Fruit fly (Drosophila melanogaster) whole organism, embryonic: Measurements from ENCODE around the gene Send1.
A peak's percentile ranks its signal among the peaks of the same experiment; 100 is the strongest.

Source experiments
- CG10209 ChIP-seq: fragments of 200-800 bp; sonication (Bioruptor generic); optimal IDR thresholded peaks from 3 replicates; lab custom pipeline; 2017; ENCODE audit warnings: missing biosample characterization, mild to moderate bottlenecking, missing genetic modification characterization, missing genetic modification reagents
- CG11247 ChIP-seq: fragments of 200-800 bp; sonication (Bioruptor generic); IDR thresholded peaks from 2 replicates; pipeline ENCODE4 v1.3.6; 2022; ENCODE audit warnings: missing biosample characterization, missing genetic modification characterization
- CG12155 ChIP-seq: fragments of 200-800 bp; sonication (Bioruptor generic); optimal IDR thresholded peaks from 3 replicates; lab custom pipeline; 2016; ENCODE audit warnings: missing biosample characterization, missing genetic modification characterization
- CG13296 ChIP-seq: fragments of 200-800 bp; sonication (Bioruptor generic); optimal IDR thresholded peaks from 3 replicates; lab custom pipeline; 2018; ENCODE audit warnings: missing biosample characterization, mild to moderate bottlenecking, missing genetic modification characterization
- CG16863 ChIP-seq: fragments of 200-800 bp; sonication (Bioruptor generic); optimal IDR thresholded peaks from 3 replicates; lab custom pipeline; 2016; ENCODE audit warnings: missing biosample characterization, missing genetic modification characterization
- CG17912 ChIP-seq: fragments of 200-800 bp; sonication (Bioruptor generic); optimal IDR thresholded peaks from 2 replicates; lab custom pipeline; 2018; ENCODE audit warnings: missing biosample characterization, mild to moderate bottlenecking, missing genetic modification characterization
- CG18599 ChIP-seq: fragments of 200-800 bp; sonication (Bioruptor generic); optimal IDR thresholded peaks from 3 replicates; lab custom pipeline; 2017; ENCODE audit warnings: missing biosample characterization, missing genetic modification characterization, mild to moderate bottlenecking, moderate library complexity, missing genetic modification reagents
- CG2120 ChIP-seq: fragments of 200-800 bp; sonication (Bioruptor generic); optimal IDR thresholded peaks from 3 replicates; lab custom pipeline; 2016; ENCODE audit warnings: missing biosample characterization, missing genetic modification characterization
- CG2678 ChIP-seq: fragments of 200-800 bp; sonication (Bioruptor generic); optimal IDR thresholded peaks from 3 replicates; lab custom pipeline; 2019; ENCODE audit warnings: missing biosample characterization, mild to moderate bottlenecking, missing genetic modification characterization, moderate library complexity
- CG31365 ChIP-seq: fragments of 200-800 bp; sonication (Bioruptor generic); optimal IDR thresholded peaks from 2 replicates; lab custom pipeline; 2018; ENCODE audit warnings: missing biosample characterization, mild to moderate bottlenecking, missing genetic modification characterization
- CG33557 ChIP-seq: fragments of 200-800 bp; sonication (Bioruptor generic); optimal IDR thresholded peaks from 2 replicates; lab custom pipeline; 2019; ENCODE audit warnings: missing biosample characterization, mild to moderate bottlenecking, missing genetic modification characterization, moderate library complexity
- CG3838 ChIP-seq: fragments of 200-800 bp; sonication (Bioruptor generic); optimal IDR thresholded peaks from 3 replicates; lab custom pipeline; 2016; ENCODE audit warnings: missing biosample characterization, missing genetic modification characterization
- CG8290 ChIP-seq, 3 experiments: fragments of 200-800 bp; sonication (Bioruptor generic); optimal IDR thresholded peaks; 2 replicates each; lab custom pipeline; 2016 to 2019; ENCODE audit warnings: missing biosample characterization in 3 of 3, missing genetic modification characterization in 3 of 3, mild to moderate bottlenecking in 2 of 3, moderate library complexity in 1 of 3
- D ChIP-seq, 2 experiments: fragments of 200-800 bp in 1 of 2; fragments of >200 bp in 1 of 2; sonication (Bioruptor generic) in 1 of 2; optimal IDR thresholded peaks; 2 replicates in 1 of 2; 3 replicates in 1 of 2; lab custom pipeline; 2017; ENCODE audit warnings: mild to moderate bottlenecking in 1 of 2, missing biosample characterization in 1 of 2, missing genetic modification characterization in 1 of 2, missing genetic modification reagents in 1 of 2
- Dad ChIP-seq: fragments of 200-800 bp; sonication (Bioruptor generic); optimal IDR thresholded peaks from 3 replicates; lab custom pipeline; 2016; ENCODE audit warnings: missing biosample characterization, missing genetic modification characterization
- E2f2 ChIP-seq: fragments of 200-800 bp; sonication (Bioruptor generic); IDR thresholded peaks from 2 replicates; pipeline ENCODE4 v1.3.6; 2022; ENCODE audit warnings: missing biosample characterization, missing genetic modification characterization
- ERR ChIP-seq: fragments of 200-800 bp; sonication (Bioruptor generic); optimal IDR thresholded peaks from 2 replicates; lab custom pipeline; 2016; ENCODE audit warnings: missing biosample characterization, missing genetic modification characterization
- Elba2 ChIP-seq: fragments of 200-800 bp; sonication (Bioruptor generic); optimal IDR thresholded peaks from 3 replicates; lab custom pipeline; 2016; ENCODE audit warnings: missing biosample characterization, missing genetic modification characterization
- GATAe ChIP-seq: fragments of 200-800 bp; sonication (Bioruptor generic); conservative IDR thresholded peaks from 2 replicates; pipeline ENCODE4 v1.3.6; 2022; ENCODE audit warnings: missing biosample characterization, missing genetic modification characterization
- MESR4 ChIP-seq: fragments of 200-800 bp; sonication (Bioruptor generic); optimal IDR thresholded peaks from 2 replicates; lab custom pipeline; 2018; ENCODE audit warnings: missing biosample characterization, mild to moderate bottlenecking, missing genetic modification characterization, moderate library complexity
- Med ChIP-seq: fragments of 200-800 bp; sonication (Bioruptor generic); peaks from one replicate; lab custom pipeline; 2016; ENCODE audit warnings: missing biosample characterization, missing genetic modification characterization, mild to moderate bottlenecking, inconsistent platforms, moderate library complexity
- Rfx ChIP-seq: fragments of 200-800 bp; sonication (Bioruptor generic); IDR thresholded peaks from 2 replicates; pipeline ENCODE4 v1.3.6; 2022; ENCODE audit warnings: missing biosample characterization, missing genetic modification characterization
- aop ChIP-seq: fragments of 200-800 bp; sonication (Bioruptor generic); IDR thresholded peaks from 2 replicates; pipeline ENCODE4 v1.3.6; 2022; ENCODE audit warnings: missing biosample characterization, missing genetic modification characterization
- crp ChIP-seq, 2 experiments: fragments of 200-800 bp; sonication (Bioruptor generic); optimal IDR thresholded peaks; 2 replicates in 1 of 2; 3 replicates in 1 of 2; lab custom pipeline; 2017; ENCODE audit warnings: missing biosample characterization in 2 of 2, missing genetic modification characterization in 2 of 2, mild to moderate bottlenecking in 1 of 2, moderate library complexity in 1 of 2
- ewg ChIP-seq: fragments of 200-800 bp; sonication (Bioruptor generic); optimal IDR thresholded peaks from 3 replicates; lab custom pipeline; 2017; ENCODE audit warnings: mild to moderate bottlenecking, missing biosample characterization, missing genetic modification reagents, missing genetic modification characterization
- nerfin-1 ChIP-seq: fragments of 200-800 bp; sonication (Bioruptor generic); optimal IDR thresholded peaks from 3 replicates; lab custom pipeline; 2019; ENCODE audit warnings: missing biosample characterization, mild to moderate bottlenecking, missing genetic modification characterization, moderate library complexity
- nom ChIP-seq: fragments of 200-800 bp; sonication (Bioruptor generic); optimal IDR thresholded peaks from 2 replicates; lab custom pipeline; 2017; ENCODE audit warnings: missing biosample characterization, missing genetic modification characterization, mild to moderate bottlenecking, moderate library complexity, missing genetic modification reagents
- row ChIP-seq: fragments of 200-800 bp; sonication (Bioruptor generic); IDR thresholded peaks from 3 replicates; pipeline ENCODE4 v1.3.6; 2022; ENCODE audit warnings: missing biosample characterization, missing genetic modification characterization
- run ChIP-seq: fragments of 200-800 bp; sonication (Bioruptor generic); optimal IDR thresholded peaks from 3 replicates; lab custom pipeline; 2018; ENCODE audit warnings: missing biosample characterization, mild to moderate bottlenecking, missing genetic modification characterization
- sens ChIP-seq: fragments of 200-800 bp; sonication (Bioruptor generic); peaks from one replicate; lab custom pipeline; 2016; ENCODE audit warnings: missing biosample characterization, missing genetic modification characterization
- sna ChIP-seq: fragments of 200-800 bp; sonication (Bioruptor generic); IDR thresholded peaks from 2 replicates; pipeline ENCODE4 v1.3.6; 2022; ENCODE audit warnings: missing biosample characterization, missing genetic modification characterization; ENCODE audit not compliant: partially characterized antibody
- wdn ChIP-seq: fragments of 200-800 bp; sonication (Bioruptor generic); IDR thresholded peaks from 2 replicates; pipeline ENCODE4 v1.3.6; 2022; ENCODE audit warnings: missing biosample characterization, missing genetic modification characterization

Gene Send1

DNA sequence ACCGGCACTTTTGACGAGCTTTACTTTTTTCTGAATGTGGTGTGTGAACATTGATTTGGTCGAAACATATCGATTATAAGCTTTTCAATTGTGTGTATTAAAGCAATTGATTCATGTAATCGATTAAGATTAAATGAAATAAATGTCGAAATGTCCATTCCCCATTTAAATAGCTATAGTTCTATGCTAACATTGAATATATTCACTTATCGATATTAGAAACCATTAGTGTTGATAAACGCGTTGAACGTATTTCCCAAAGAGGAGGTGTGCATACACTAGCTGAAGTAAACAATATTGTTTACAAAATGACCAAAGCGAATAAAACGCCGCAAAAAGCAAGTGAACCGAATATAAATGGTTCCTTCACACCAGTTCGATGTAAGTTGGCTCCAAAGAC is 40.8 kb downstream of the Send1 start, which contains the start of the genes Uch and CG34174 (continued):
- TF ChIP-seq CG16863 (GFP tag; lab: Kevin White, UChicago) (no peak), wdn (GFP tag; lab: Robert Waterston, UW) (no peak), CG31365 (no peak), Rfx (no peak), CG8290 (GFP tag; optimal IDR thresholded peaks at IDR 0.05; lab: Kevin White, UChicago) (peak; percentile 96), CG8290 (tag; optimal IDR thresholded peaks at IDR 0.05; lab: Kevin White, UChicago) (peak; percentile 59 to 82), CG2120 (GFP tag; lab: Kevin White, UChicago) (peak; percentile 5)

DNA sequence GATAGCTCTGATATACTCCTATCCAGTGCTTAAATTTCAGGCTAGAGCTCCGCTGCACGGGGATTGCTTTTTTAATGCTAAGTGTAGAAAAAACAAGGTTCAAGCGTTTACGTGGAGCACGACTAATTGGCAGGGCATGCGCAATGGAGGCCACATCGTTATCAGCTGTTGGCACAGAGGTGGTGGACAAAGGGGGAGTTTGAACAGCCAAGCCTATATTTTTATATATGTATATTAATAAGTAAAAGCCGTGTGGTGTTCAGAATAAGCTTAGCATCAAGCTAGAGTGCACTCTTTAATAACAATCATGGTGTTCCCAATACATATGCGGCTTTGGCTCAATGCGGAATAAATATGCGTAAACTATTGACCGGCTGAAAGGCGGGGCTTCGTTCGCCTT is 42.4 kb downstream of the Send1 start, which contains the start of gene CG15385:
CG15385 (minus strand) TSS at position 94 of the 400 bp plus-strand sequence.
- TF ChIP-seq Med (peak; percentile 70), CG33557 (GFP tag; lab: Kevin White, UChicago) (no peak), CG12155 (GFP tag; lab: Kevin White, UChicago) (no peak), crp (GFP tag; optimal IDR thresholded peaks at IDR 0.05; lab: Kevin White, UChicago) (peak in 1 of 2 experiments; percentile 68), D (optimal IDR thresholded peaks at IDR 0.05; lab: Kevin White, UChicago) (no peak), D (GFP tag; optimal IDR thresholded peaks at IDR 0.05; lab: Kevin White, UChicago) (no peak), ewg (GFP tag; lab: Kevin White, UChicago) (peak; percentile 96), Dad (GFP tag; lab: Kevin White, UChicago) (no peak), run (tag; lab: Kevin White, UChicago) (no peak), sna (GFP tag; lab: Robert Waterston, UW) (no peak), nom (GFP tag; lab: Kevin White, UChicago) (no peak), MESR4 (GFP tag; lab: Kevin White, UChicago) (peak; percentile 11), CG11247 (no peak), nerfin-1 (tag; lab: Kevin White, UChicago) (no peak), row (GFP tag; lab: Robert Waterston, UW) (peak; percentile 49; the same call in 2 of the 3 replicates), CG17912 (GFP tag; lab: Kevin White, UChicago) (no peak), CG18599 (GFP tag; lab: Kevin White, UChicago) (peak; percentile 3)

- TF ChIP-seq CG2678 (tag; lab: Kevin White, UChicago): peak; percentile 28
- TF ChIP-seq CG10209 (GFP tag; lab: Kevin White, UChicago): no peak
- peak; percentile 7 for TF ChIP-seq Med
- TF ChIP-seq CG13296 (GFP tag; lab: Kevin White, UChicago): peak; percentile 3
- no peak for TF ChIP-seq GATAe
- no peak for TF ChIP-seq aop (GFP tag; lab: Robert Waterston, UW)
- no peak for TF ChIP-seq CG3838 (GFP tag; lab: Kevin White, UChicago)
- no peak for TF ChIP-seq ERR
- TF ChIP-seq Elba2 (GFP tag; lab: Kevin White, UChicago): no peak
Measured at dm6 chr2L:2209002-2209401, 45.8 kb downstream of the Send1 start, which contains the start of gene CG33124. TSS of gene CG33124 (minus strand) at chr2L:2209102.

DNA sequence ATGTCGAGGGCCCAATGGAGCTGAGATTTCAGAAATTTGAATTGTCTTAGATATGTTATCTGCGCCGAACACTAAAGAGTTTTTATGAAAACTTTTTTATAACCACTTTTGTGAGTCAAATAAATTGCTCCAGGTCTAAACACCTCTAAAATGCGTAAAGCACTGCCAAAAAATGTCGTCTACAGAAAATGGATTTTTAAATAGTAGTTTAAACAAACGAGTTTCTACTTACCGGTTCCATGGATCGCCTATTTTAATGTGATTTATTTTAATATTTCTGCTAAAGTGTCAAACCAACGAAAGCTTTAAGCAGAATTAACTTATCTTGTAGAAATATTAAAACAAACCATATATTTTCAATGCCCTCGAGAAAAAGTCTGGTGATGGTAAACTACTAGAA is 48.8 kb downstream of the Send1 start, which contains the start of gene CG31668:
CG31668 (minus strand) TSS at position 101 of the 400 bp plus-strand sequence.
- TF ChIP-seq E2f2 (no peak), sens (GFP tag; lab: Kevin White, UChicago) (peak; percentile 62)
